Worm (Caenorhabditis elegans): ENCODE results near the gene Y94H6A.5.

ce11 chrIV:2738466-2738865 is 34.7 kb upstream of the Y94H6A.5 start:
- no peak for TF ChIP-seq flt-1 (GFP tag; IDR thresholded peaks at IDR 0.05)
- no peak for TF ChIP-seq ztf-23 (GFP tag; IDR thresholded peaks at IDR 0.05)
- TF ChIP-seq klf-2 (GFP tag; conservative IDR thresholded peaks at IDR 0.05) = no peak
- TF ChIP-seq tab-1 (GFP tag; IDR thresholded peaks at IDR 0.05) = no peak
- no peak for TF ChIP-seq med-1 (GFP tag; optimal IDR thresholded peaks at IDR 0.05; ENCODE audit: insufficient read depth)
- TF ChIP-seq ref-1 (GFP tag; conservative IDR thresholded peaks at IDR 0.05) = no peak
- no peak for TF ChIP-seq ztf-29 (GFP tag; IDR thresholded peaks at IDR 0.05)

All from whole organism, midembryonic.